Fruit fly (Drosophila melanogaster) whole organism, embryonic: Measurements from ENCODE around the gene CG17362.
A peak's percentile ranks its signal among the peaks of the same experiment; 100 is the strongest.

Experiments used
- Antp ChIP-seq: fragments of 200-800 bp; sonication (Bioruptor generic); optimal IDR thresholded peaks from 3 replicates; lab custom pipeline; 2016; ENCODE audit warnings: missing biosample characterization, missing genetic modification characterization
- Awh ChIP-seq: fragments of 200-800 bp; sonication (Bioruptor generic); IDR thresholded peaks from 2 replicates; pipeline ENCODE4, ENCODE4 v1.3.6; 2022; ENCODE audit warnings: missing biosample characterization, missing genetic modification characterization
- CG11093 ChIP-seq: fragments of 200-800 bp; sonication (Bioruptor generic); IDR thresholded peaks from 3 replicates; pipeline ENCODE4 v1.3.6; 2022; ENCODE audit warnings: missing biosample characterization, missing genetic modification characterization
- CG11696 ChIP-seq: fragments of 200-800 bp; sonication (Bioruptor generic); IDR thresholded peaks from 2 replicates; pipeline ENCODE4 v1.3.6; 2022; ENCODE audit warnings: missing biosample characterization, missing genetic modification characterization
- CG12071 ChIP-seq: fragments of 200-800 bp; sonication (Bioruptor generic); optimal IDR thresholded peaks from 3 replicates; lab custom pipeline; 2018; ENCODE audit warnings: missing biosample characterization, mild to moderate bottlenecking, missing genetic modification characterization
- CG12299 ChIP-seq: fragments of 200-800 bp; sonication (Bioruptor generic); optimal IDR thresholded peaks from 2 replicates; lab custom pipeline; 2018; ENCODE audit warnings: missing biosample characterization, mild to moderate bottlenecking, missing genetic modification characterization
- CG12659 ChIP-seq: fragments of 200-800 bp; sonication (Bioruptor generic); optimal IDR thresholded peaks from 3 replicates; lab custom pipeline; 2017; ENCODE audit warnings: mild to moderate bottlenecking, missing biosample characterization, missing genetic modification reagents, missing genetic modification characterization
- CG12769 ChIP-seq: fragments of 200-800 bp; sonication (Bioruptor generic); optimal IDR thresholded peaks from 2 replicates; lab custom pipeline; 2019; ENCODE audit warnings: missing biosample characterization, mild to moderate bottlenecking, missing genetic modification characterization, moderate library complexity
- CG13775 ChIP-seq: fragments of 200-800 bp; sonication (Bioruptor generic); optimal IDR thresholded peaks from 3 replicates; lab custom pipeline; 2017; ENCODE audit warnings: missing biosample characterization, mild to moderate bottlenecking, missing genetic modification characterization
- CG15514 ChIP-seq: fragments of 200-800 bp; sonication (Bioruptor generic); optimal IDR thresholded peaks from 3 replicates; lab custom pipeline; 2017; ENCODE audit warnings: missing biosample characterization, missing genetic modification characterization, mild to moderate bottlenecking, moderate library complexity, missing genetic modification reagents
- CG17361 ChIP-seq: fragments of 200-800 bp; sonication (Bioruptor generic); IDR thresholded peaks from 3 replicates; pipeline ENCODE4 v1.3.6; 2022; ENCODE audit warnings: missing biosample characterization, missing genetic modification characterization
- CG17568 ChIP-seq: fragments of 200-800 bp; sonication (Bioruptor generic); optimal IDR thresholded peaks from 2 replicates; lab custom pipeline; 2018; ENCODE audit warnings: missing biosample characterization, mild to moderate bottlenecking, missing genetic modification characterization, moderate library complexity
- CG18619 ChIP-seq: fragments of 200-800 bp; sonication (Bioruptor generic); optimal IDR thresholded peaks from 3 replicates; lab custom pipeline; 2017; ENCODE audit warnings: missing biosample characterization, mild to moderate bottlenecking, missing genetic modification characterization
- CG4820 ChIP-seq: fragments of 200-800 bp; sonication (Bioruptor generic); optimal IDR thresholded peaks from 3 replicates; lab custom pipeline; 2016; ENCODE audit warnings: missing biosample characterization, missing genetic modification characterization
- CG6683 ChIP-seq: fragments of 200-800 bp; sonication (Bioruptor generic); optimal IDR thresholded peaks from 2 replicates; lab custom pipeline; 2017; ENCODE audit warnings: missing biosample characterization, mild to moderate bottlenecking, missing genetic modification characterization, missing genetic modification reagents
- CG7357 ChIP-seq: fragments of 200-800 bp; sonication (Bioruptor generic); IDR thresholded peaks from 3 replicates; pipeline ENCODE4 v1.3.6; 2022; ENCODE audit warnings: missing biosample characterization, missing genetic modification characterization
- CG8924 ChIP-seq: fragments of 200-800 bp; optimal IDR thresholded peaks from 3 replicates; lab custom pipeline; 2019; ENCODE audit warnings: missing biosample characterization, mild to moderate bottlenecking, missing genetic modification characterization, moderate library complexity
- CG9437 ChIP-seq: fragments of 200-800 bp; sonication (Bioruptor generic); optimal IDR thresholded peaks from 2 replicates; lab custom pipeline; 2018; ENCODE audit warnings: missing biosample characterization, mild to moderate bottlenecking, missing genetic modification characterization
- CHES-1-like ChIP-seq: fragments of 200-800 bp; sonication (Bioruptor generic); optimal IDR thresholded peaks from 2 replicates; lab custom pipeline; 2016; ENCODE audit warnings: missing biosample characterization, missing genetic modification characterization
- Dbx ChIP-seq: fragments of 200-800 bp; sonication (Bioruptor generic); IDR thresholded peaks from 3 replicates; pipeline ENCODE4 v1.3.6; 2022; ENCODE audit warnings: missing biosample characterization, missing genetic modification characterization
- Fer1 ChIP-seq: fragments of 200-800 bp; sonication (Bioruptor generic); optimal IDR thresholded peaks from 2 replicates; lab custom pipeline; 2017; ENCODE audit warnings: missing biosample characterization, mild to moderate bottlenecking, missing genetic modification characterization
- Nf-YB ChIP-seq: fragments of 200-800 bp; sonication (Bioruptor generic); optimal IDR thresholded peaks from 3 replicates; lab custom pipeline; 2019; ENCODE audit warnings: missing biosample characterization, mild to moderate bottlenecking, missing genetic modification characterization, moderate library complexity
- Nf-YC ChIP-seq: fragments of 200-800 bp; optimal IDR thresholded peaks from 3 replicates; lab custom pipeline; 2019; ENCODE audit warnings: missing biosample characterization, mild to moderate bottlenecking, missing genetic modification characterization, moderate library complexity
- Oaz ChIP-seq: fragments of 200-800 bp; sonication (Bioruptor generic); IDR thresholded peaks from 2 replicates; pipeline ENCODE4 v1.3.6; 2022; ENCODE audit warnings: missing biosample characterization, missing genetic modification characterization
- Oli ChIP-seq: fragments of 200-800 bp; sonication (Bioruptor generic); optimal IDR thresholded peaks from 2 replicates; lab custom pipeline; 2018; ENCODE audit warnings: missing biosample characterization, mild to moderate bottlenecking, missing genetic modification characterization, moderate library complexity
- Sin3A ChIP-seq: fragments of >200 bp; optimal IDR thresholded peaks from 2 replicates; lab custom pipeline; 2018
- Usf ChIP-seq: fragments of 200-800 bp; sonication (Bioruptor generic); optimal IDR thresholded peaks from 2 replicates; lab custom pipeline; 2017; ENCODE audit warnings: missing genotype, missing biosample characterization, missing genetic modification characterization
- bowl ChIP-seq: fragments of 200-800 bp; sonication (Bioruptor generic); IDR thresholded peaks from 2 replicates; pipeline ENCODE4 v1.3.6; 2022; ENCODE audit warnings: missing biosample characterization, missing genetic modification characterization
- br ChIP-seq: fragments of >200 bp; optimal IDR thresholded peaks from 2 replicates; lab custom pipeline; 2017
- cas ChIP-seq: fragments of 200-800 bp; sonication (Bioruptor generic); IDR thresholded peaks from 2 replicates; pipeline ENCODE4 v1.3.6; 2022; ENCODE audit warnings: missing biosample characterization, missing genetic modification characterization
- cato ChIP-seq: fragments of 200-800 bp; sonication (Bioruptor generic); optimal IDR thresholded peaks from 2 replicates; lab custom pipeline; 2016; ENCODE audit warnings: missing biosample characterization, missing genetic modification characterization, borderline replicate concordance
- eyg ChIP-seq: fragments of 200-800 bp; sonication (Bioruptor generic); optimal IDR thresholded peaks from 3 replicates; lab custom pipeline; 2016; ENCODE audit warnings: missing biosample characterization, missing genetic modification characterization
- fd102C ChIP-seq: fragments of 200-800 bp; sonication (Bioruptor generic); optimal IDR thresholded peaks from 2 replicates; lab custom pipeline; 2018; ENCODE audit warnings: missing biosample characterization, mild to moderate bottlenecking, missing genetic modification characterization, moderate library complexity
- lilli ChIP-seq: fragments of 200-800 bp; sonication (Bioruptor generic); optimal IDR thresholded peaks from 3 replicates; lab custom pipeline; 2016; ENCODE audit warnings: missing biosample characterization, missing genetic modification characterization
- lov ChIP-seq, 2 experiments: fragments of 200-800 bp in 1 of 2; fragments of >200 bp in 1 of 2; sonication (Bioruptor generic) in 1 of 2; IDR thresholded peaks in 1 of 2; optimal IDR thresholded peaks in 1 of 2; 2 replicates in 1 of 2; 3 replicates in 1 of 2; pipeline versions ENCODE4 v1.3.6 to Lab custom; 2017 to 2022; ENCODE audit warnings: missing biosample characterization in 1 of 2, missing genetic modification characterization in 1 of 2
- nau ChIP-seq: fragments of 200-800 bp; sonication (Bioruptor generic); optimal IDR thresholded peaks from 3 replicates; lab custom pipeline; 2017; ENCODE audit warnings: missing biosample characterization, mild to moderate bottlenecking, missing genetic modification characterization, missing genetic modification reagents
- nerfin-2 ChIP-seq: fragments of 200-800 bp; sonication (Bioruptor generic); IDR thresholded peaks from 2 replicates; pipeline ENCODE4 v1.3.6; 2022; ENCODE audit warnings: missing biosample characterization, missing genetic modification characterization; ENCODE audit not compliant: partially characterized antibody
- nmo ChIP-seq: fragments of 200-800 bp; sonication (Bioruptor generic); optimal IDR thresholded peaks from 2 replicates; lab custom pipeline; 2018; ENCODE audit warnings: missing biosample characterization, mild to moderate bottlenecking, missing genetic modification characterization, moderate library complexity
- prd ChIP-seq, 3 experiments: fragments of >200 bp in 2 of 3; fragments of 200-800 bp in 1 of 3; sonication (Bioruptor generic) in 1 of 3; optimal IDR thresholded peaks in 2 of 3; IDR thresholded peaks in 1 of 3; 2 replicates in 2 of 3; 3 replicates in 1 of 3; pipeline versions ENCODE4 v1.3.6 to Lab custom; 2017 to 2022; ENCODE audit warnings: missing biosample characterization in 1 of 3, missing genetic modification characterization in 1 of 3
- ro ChIP-seq: fragments of 200-800 bp; sonication (Bioruptor generic); IDR thresholded peaks from 2 replicates; pipeline ENCODE4 v1.3.6; 2022; ENCODE audit warnings: missing biosample characterization, missing genetic modification characterization
- sima ChIP-seq: fragments of 200-800 bp; sonication (Bioruptor generic); optimal IDR thresholded peaks from 2 replicates; lab custom pipeline; 2016; ENCODE audit warnings: missing biosample characterization, missing genetic modification characterization
- sob ChIP-seq: fragments of 200-800 bp; sonication (Bioruptor generic); IDR thresholded peaks from 2 replicates; pipeline ENCODE4 v1.3.6; 2022; ENCODE audit warnings: missing biosample characterization, missing genetic modification characterization
- ssp ChIP-seq: fragments of 200-800 bp; sonication (Bioruptor generic); IDR thresholded peaks from 2 replicates; pipeline ENCODE4 v1.3.6; 2022; ENCODE audit warnings: missing biosample characterization, missing genetic modification characterization
- tap ChIP-seq: fragments of 200-800 bp; optimal IDR thresholded peaks from 3 replicates; lab custom pipeline; 2019; ENCODE audit warnings: missing biosample characterization, mild to moderate bottlenecking, missing genetic modification characterization, moderate library complexity
- tup ChIP-seq: fragments of 200-800 bp; sonication (Bioruptor generic); optimal IDR thresholded peaks from 2 replicates; lab custom pipeline; 2016; ENCODE audit warnings: missing biosample characterization, mild to moderate bottlenecking, missing genetic modification characterization, moderate library complexity
- unpg ChIP-seq: fragments of 200-800 bp; sonication (Bioruptor generic); optimal IDR thresholded peaks from 3 replicates; lab custom pipeline; 2018; ENCODE audit warnings: missing biosample characterization, mild to moderate bottlenecking, missing genetic modification characterization, moderate library complexity
- zen2 ChIP-seq: fragments of 200-800 bp; sonication (Bioruptor generic); IDR thresholded peaks from 3 replicates; pipeline ENCODE4 v1.3.6; 2022; ENCODE audit warnings: missing biosample characterization, missing genetic modification characterization; ENCODE audit not compliant: partially characterized antibody
- zfh1 ChIP-seq: fragments of 200-800 bp; sonication (Bioruptor generic); IDR thresholded peaks from 3 replicates; pipeline ENCODE4 v1.3.6; 2022; ENCODE audit warnings: missing biosample characterization, missing genetic modification characterization

CG17362 gene

DNA sequence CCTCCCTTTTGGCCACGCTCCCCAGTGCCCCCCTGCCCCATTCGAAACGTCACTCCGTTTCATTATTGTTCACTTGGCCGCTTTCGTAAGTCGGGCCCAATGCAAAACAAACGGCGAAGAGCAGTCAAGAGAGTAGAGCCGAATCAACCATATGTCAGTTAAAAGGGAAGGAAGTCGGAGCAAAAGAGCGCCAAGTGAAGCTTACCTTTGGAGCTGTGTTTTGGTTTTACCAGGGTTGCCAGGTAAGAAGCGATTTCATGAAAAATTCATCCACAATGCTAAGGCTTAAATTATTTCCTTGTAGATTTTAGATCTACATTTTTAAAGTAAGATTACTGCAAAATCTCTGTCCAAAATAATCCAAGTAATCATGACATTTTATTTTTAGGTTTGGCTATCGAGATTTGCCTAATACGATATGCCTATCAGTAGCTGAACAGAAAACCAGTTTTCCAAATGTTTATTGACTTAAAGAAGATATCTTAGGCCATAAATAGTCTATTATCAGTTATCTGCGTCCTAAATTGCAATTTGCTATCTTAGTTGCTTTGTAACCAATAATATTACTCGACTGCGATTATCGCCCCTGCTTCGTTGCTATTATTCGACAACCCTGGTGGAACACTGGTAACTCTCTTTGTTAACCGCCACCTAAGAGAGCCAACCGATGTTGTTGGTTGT lies 47.8 kb upstream of the CG17362 start (continued):
- peak; percentile 95 for TF ChIP-seq Oli (tag; lab: Kevin White, UChicago)
- peak; percentile 62 for TF ChIP-seq zfh1 (GFP tag; lab: Robert Waterston, UW)
- no peak for TF ChIP-seq Oaz (GFP tag; lab: Robert Waterston, UW)
- no peak for TF ChIP-seq Sin3A (lab: Kevin White, UChicago)
- TF ChIP-seq eyg (GFP tag; lab: Kevin White, UChicago): peak; percentile 91
- TF ChIP-seq nmo (GFP tag; lab: Kevin White, UChicago): peak; percentile 87
- TF ChIP-seq Nf-YC (tag; lab: Kevin White, UChicago): peak; percentile 89
- peak; percentile 60; the same call in 1 of the 2 replicates for TF ChIP-seq ssp (GFP tag; lab: Robert Waterston, UW)
- TF ChIP-seq CG12071 (GFP tag; lab: Kevin White, UChicago): peak; percentile 75
- TF ChIP-seq Awh (GFP tag; lab: Robert Waterston, UW): 0 out of 2 replicates have a peak, but pooled peaks have one; percentile 43
- peak; percentile 92 for TF ChIP-seq CG18619 (GFP tag; lab: Kevin White, UChicago)
- TF ChIP-seq CHES-1-like (GFP tag; lab: Kevin White, UChicago): peak; percentile 94
- peak; percentile 12 for TF ChIP-seq cas (GFP tag; lab: Robert Waterston, UW)
- TF ChIP-seq Nf-YB: peak; percentile 80
- TF ChIP-seq sob (GFP tag; lab: Robert Waterston, UW): peak; percentile 49; the same call in 1 of the 2 replicates
- no peak for TF ChIP-seq br
- TF ChIP-seq CG11696: 0 out of 2 replicates have a peak, but pooled peaks have one; percentile 19
- peak; percentile 54 for TF ChIP-seq tup
- TF ChIP-seq CG12659: peak; percentile 96
- no peak for TF ChIP-seq fd102C (GFP tag; lab: Kevin White, UChicago)
- TF ChIP-seq nerfin-2 (GFP tag; lab: Robert Waterston, UW): no peak
- peak; percentile 60 for TF ChIP-seq CG15514 (GFP tag; lab: Kevin White, UChicago)
- TF ChIP-seq CG12299: peak; percentile 64
- peak; percentile 85 for TF ChIP-seq CG4820 (GFP tag; lab: Kevin White, UChicago)
- peak; percentile 61; the same call in 2 of the 3 replicates for TF ChIP-seq CG7357 (GFP tag; lab: Robert Waterston, UW)
- peak; percentile 82 for TF ChIP-seq CG6683
- no peak; the same call in 1 of the 2 replicates for TF ChIP-seq ro (GFP tag; lab: Robert Waterston, UW)
- TF ChIP-seq nau: peak; percentile 90
- peak; percentile 93 for TF ChIP-seq CG13775 (GFP tag; lab: Kevin White, UChicago)
- TF ChIP-seq sima (GFP tag; lab: Kevin White, UChicago): peak; percentile 65
- peak; percentile 78 for TF ChIP-seq CG12769 (tag; lab: Kevin White, UChicago)
- TF ChIP-seq lov (optimal IDR thresholded peaks at IDR 0.05; lab: Kevin White, UChicago): no peak
- TF ChIP-seq lov (GFP tag; IDR thresholded peaks at IDR 0.05; lab: Robert Waterston, UW): 0 out of 3 replicates have a peak, but pooled peaks have one; percentile 52
- peak; percentile 86 for TF ChIP-seq Antp (GFP tag; lab: Kevin White, UChicago)
- TF ChIP-seq bowl (GFP tag; lab: Robert Waterston, UW): no peak
- TF ChIP-seq CG8924 (tag; lab: Kevin White, UChicago): peak; percentile 93
- TF ChIP-seq CG17361 (GFP tag; lab: Robert Waterston, UW): peak; percentile 97
- peak; percentile 91 for TF ChIP-seq Fer1 (GFP tag; lab: Kevin White, UChicago)
- peak; percentile 83 for TF ChIP-seq CG17568 (GFP tag; lab: Kevin White, UChicago)
- TF ChIP-seq Dbx: peak; percentile 57; the same call in 2 of the 3 replicates
- TF ChIP-seq zen2 (GFP tag; lab: Robert Waterston, UW): no peak
- peak; percentile 59; the same call in 2 of the 3 replicates for TF ChIP-seq CG11093
- TF ChIP-seq lilli: peak; percentile 91
- TF ChIP-seq CG9437 (GFP tag; lab: Kevin White, UChicago): peak; percentile 92
- no peak for TF ChIP-seq prd (optimal IDR thresholded peaks at IDR 0.05; lab: Kevin White, UChicago)
- peak; percentile 70; the same call in 2 of the 3 replicates for TF ChIP-seq prd (GFP tag; IDR thresholded peaks at IDR 0.05; lab: Robert Waterston, UW)
- peak; percentile 74 for TF ChIP-seq tap (tag; lab: Kevin White, UChicago)
- peak; percentile 66 for TF ChIP-seq unpg
- peak; percentile 83 for TF ChIP-seq cato (GFP tag; lab: Kevin White, UChicago)
- peak; percentile 90 for TF ChIP-seq Usf (GFP tag; lab: Kevin White, UChicago)
